Worm (Caenorhabditis elegans): ENCODE data around the gene T11F9.1.

The T11F9.1 gene

ce11 chrV:11508773-11509172, 49.4 kb downstream of the T11F9.1 start, which contains the start of gene ttll-5 (continued):
- no peak for TF ChIP-seq mdl-1 (tag; optimal IDR thresholded peaks at IDR 0.05)
- peak; percentile 77 for TF ChIP-seq nhr-85 (tag)
- peak; percentile 7 for TF ChIP-seq nhr-20 (tag; optimal IDR thresholded peaks at IDR 0.05)

All from whole organism, L1 larva.